Fruit fly (Drosophila melanogaster) ovary, adult (tissue): ENCODE measurements around the gene HIPP1.

ENCODE experiments used
- CG17801 ChIP-seq: fragments of 200-800 bp; optimal IDR thresholded peaks from 2 replicates; lab custom pipeline; 2019; ENCODE audit warnings: missing biosample characterization, mild to moderate bottlenecking, missing genetic modification characterization, moderate library complexity; ENCODE audit not compliant: partially characterized antibody

Gene HIPP1

DNA sequence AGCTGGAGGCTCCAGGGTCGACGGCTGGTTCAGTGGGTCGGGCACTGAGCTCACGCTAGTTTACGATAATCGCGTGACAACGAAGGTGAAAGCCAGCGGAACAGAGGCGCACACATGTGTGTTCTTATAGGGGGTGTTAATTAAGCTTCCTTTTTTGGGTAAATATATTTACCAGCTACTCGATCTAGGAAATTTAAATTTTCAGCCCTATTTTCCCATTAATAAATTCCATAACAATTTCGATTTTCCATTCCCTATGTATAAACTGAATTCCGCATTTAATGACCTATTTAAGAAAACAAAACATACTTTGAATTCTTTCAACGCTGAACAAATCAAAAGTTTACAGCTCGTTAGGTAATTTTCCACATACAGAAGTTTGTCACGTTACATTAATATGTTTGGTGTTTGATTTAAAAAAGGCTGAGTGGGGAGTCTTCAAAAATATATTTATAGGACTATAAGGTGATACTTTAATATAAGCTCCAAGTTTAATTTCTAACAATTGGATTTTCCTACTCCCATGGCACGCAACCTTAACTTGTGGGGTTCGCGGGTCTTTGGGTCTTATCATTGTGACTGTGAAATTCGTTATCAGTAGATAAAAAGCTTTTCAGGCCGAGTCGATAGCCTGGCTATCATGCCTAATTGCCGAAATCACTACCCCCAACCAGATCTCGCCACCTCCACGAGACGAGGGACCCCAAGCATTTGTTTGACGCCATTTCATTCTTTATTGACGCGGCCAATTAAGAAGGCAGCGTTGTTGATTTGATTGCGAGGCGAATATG is 27.8 kb downstream of the HIPP1 start, which contains the start of gene CG13255:
Gene CG13255 (plus strand): TSS at position 449 of the 791 bp plus-strand sequence.
- TF ChIP-seq CG17801 (GFP tag; lab: Kevin White, UChicago): no peak

- TF ChIP-seq CG17801 (GFP tag; lab: Kevin White, UChicago): no peak
Observed at dm6 chr3L:20837831-20838301, 28.4 kb downstream of the HIPP1 start.

DNA sequence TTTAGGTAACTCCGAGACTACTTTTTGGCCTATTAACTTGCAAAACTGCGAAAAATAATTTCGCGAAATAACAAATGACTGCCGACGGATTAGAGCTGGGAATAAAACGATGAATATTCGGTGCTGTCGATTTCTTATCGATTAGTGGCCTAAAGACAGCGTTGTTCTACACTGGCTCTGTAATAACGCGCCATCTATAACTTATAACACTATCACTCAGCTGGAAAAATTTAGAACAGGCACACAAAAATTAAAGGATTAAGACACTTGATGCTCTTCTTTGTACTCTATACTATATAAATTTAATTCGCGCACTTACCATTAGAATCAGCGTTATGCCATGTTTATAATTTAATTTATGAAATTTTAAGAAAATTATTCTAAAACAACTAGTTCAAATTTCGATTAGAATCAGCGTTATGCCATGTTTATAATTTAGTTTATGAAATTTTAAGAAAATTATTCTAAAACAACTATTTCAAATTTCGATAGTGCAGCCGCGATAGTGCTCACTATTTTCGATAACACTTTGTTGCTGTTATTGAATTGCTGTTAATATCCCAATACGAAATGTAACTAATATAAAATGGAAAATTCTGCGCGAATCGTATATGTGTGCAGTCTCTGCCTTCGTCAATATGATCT is 32.1 kb downstream of the HIPP1 start, which contains the start of the genes CSN3 and CG11456:
Gene CSN3 (minus strand): TSS at position 112 of the 645 bp plus-strand sequence.
Gene CG11456 (plus strand): TSS at position 523 of the 645 bp plus-strand sequence.
- TF ChIP-seq CG17801 (GFP tag; lab: Kevin White, UChicago): no peak

DNA sequence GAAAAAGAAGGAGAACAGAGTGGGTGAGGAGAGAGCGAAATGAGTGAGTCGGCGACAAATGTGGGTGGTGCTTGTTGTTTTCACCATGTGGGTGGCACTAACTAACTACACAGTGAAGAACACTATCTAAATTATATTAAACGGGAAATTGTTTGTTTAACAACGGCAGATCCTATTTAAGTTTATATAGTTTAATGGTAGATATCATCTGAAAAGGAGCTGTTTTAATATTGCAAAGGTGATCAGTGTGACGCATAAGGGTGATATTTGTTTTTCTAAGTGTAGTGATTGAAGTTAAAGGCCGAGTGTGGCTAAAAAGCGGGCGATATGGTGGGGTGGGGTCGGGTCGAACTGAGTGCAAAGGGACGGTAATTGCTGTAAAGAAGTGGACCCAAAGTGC is 39.1 kb downstream of the HIPP1 start:
- no peak for TF ChIP-seq CG17801 (GFP tag; lab: Kevin White, UChicago)

dm6 chr3L:20857609-20858008 is 48.1 kb downstream of the HIPP1 start:
- no peak for TF ChIP-seq CG17801 (GFP tag; lab: Kevin White, UChicago)
